Worm (Caenorhabditis elegans) whole organism, L3 larva: ENCODE data around the gene sdz-23.
A peak's percentile ranks its signal among the peaks of the same experiment; 100 is the strongest.

ENCODE experiments used
- R02D3.7 ChIP-seq: fragments of 150-350 bp; optimal IDR thresholded peaks from 2 replicates; lab custom pipeline; 2014; ENCODE audit warnings: missing biosample characterization, missing genetic modification characterization
- ZK546.5 ChIP-seq: sonication (generic microtip); optimal IDR thresholded peaks from 2 replicates; lab custom pipeline; 2017; ENCODE audit warnings: missing biosample characterization, missing genetic modification characterization
- aly-2 ChIP-seq: fragments of 150-350 bp; optimal IDR thresholded peaks from 2 replicates; lab custom pipeline; 2014; ENCODE audit warnings: missing biosample characterization, missing genetic modification characterization
- ama-1 ChIP-seq: fragments of 150-350 bp; optimal IDR thresholded peaks from 2 replicates; lab custom pipeline; 2018
- ceh-28 ChIP-seq: fragments of 150-350 bp; optimal IDR thresholded peaks from 2 replicates; lab custom pipeline; 2014; ENCODE audit warnings: missing biosample characterization, missing genetic modification reagents, missing genetic modification characterization
- ceh-82 ChIP-seq: fragments of 150-350 bp; optimal IDR thresholded peaks from 2 replicates; lab custom pipeline; 2014; ENCODE audit warnings: missing biosample characterization, missing genetic modification characterization
- daf-12 ChIP-seq: fragments of 150-350 bp; optimal IDR thresholded peaks from 2 replicates; lab custom pipeline; 2014; ENCODE audit warnings: missing biosample characterization, missing genetic modification reagents, missing genetic modification characterization
- egl-27 ChIP-seq: sonication (generic microtip); optimal IDR thresholded peaks from 4 replicates; lab custom pipeline; 2017; ENCODE audit warnings: missing biosample characterization, missing genetic modification reagents, missing genetic modification characterization
- egl-5 ChIP-seq: fragments of 150-350 bp; optimal IDR thresholded peaks from 2 replicates; lab custom pipeline; 2017; ENCODE audit warnings: missing biosample characterization, missing genetic modification reagents, missing genetic modification characterization, inconsistent platforms
- elt-1 ChIP-seq: fragments of 150-350 bp; optimal IDR thresholded peaks from 2 replicates; lab custom pipeline; 2014; ENCODE audit warnings: missing biosample characterization, missing genetic modification characterization
- elt-2 ChIP-seq: sonication (generic microtip); optimal IDR thresholded peaks from 2 replicates; lab custom pipeline; 2016; ENCODE audit warnings: missing genetic modification reagents, mild to moderate bottlenecking, missing genetic modification characterization, missing compliant biosample characterization
- eor-1 ChIP-seq, 2 experiments: fragments of 150-350 bp; optimal IDR thresholded peaks; 2 replicates each; lab custom pipeline; 2014 to 2018; ENCODE audit warnings: missing biosample characterization in 2 of 2, missing genetic modification characterization in 2 of 2
- fkh-10 ChIP-seq: sonication (generic microtip); optimal IDR thresholded peaks from 2 replicates; lab custom pipeline; 2017; ENCODE audit warnings: missing biosample characterization, missing genetic modification reagents, missing genetic modification characterization
- fos-1 ChIP-seq: fragments of 150-350 bp; optimal IDR thresholded peaks from 2 replicates; lab custom pipeline; 2014; ENCODE audit warnings: missing biosample characterization, missing genetic modification characterization
- hmg-11 ChIP-seq: sonication (generic microtip); optimal IDR thresholded peaks from 2 replicates; lab custom pipeline; 2016; ENCODE audit warnings: missing genetic modification characterization, missing compliant biosample characterization
- jun-1 ChIP-seq: fragments of 150-350 bp; optimal IDR thresholded peaks from 2 replicates; lab custom pipeline; 2014; ENCODE audit warnings: missing biosample characterization, missing genetic modification reagents, missing genetic modification characterization
- lin-15B ChIP-seq: fragments of 150-350 bp; optimal IDR thresholded peaks from 2 replicates; lab custom pipeline; 2014; ENCODE audit warnings: missing biosample characterization, missing genetic modification characterization
- lin-39 ChIP-seq: fragments of 150-350 bp; optimal IDR thresholded peaks from 2 replicates; lab custom pipeline; 2018; ENCODE audit warnings: missing biosample characterization, missing genetic modification reagents, missing genetic modification characterization
- lsy-12 ChIP-seq: sonication (generic microtip); optimal IDR thresholded peaks from 2 replicates; lab custom pipeline; 2016; ENCODE audit warnings: mild to moderate bottlenecking, missing genetic modification characterization, missing compliant biosample characterization
- nfya-1 ChIP-seq: sonication (generic microtip); optimal IDR thresholded peaks from 2 replicates; lab custom pipeline; 2017; ENCODE audit warnings: missing genetic modification characterization, mild to moderate bottlenecking, missing compliant biosample characterization, antibody characterized with exemption, moderate library complexity; ENCODE audit not compliant: insufficient read depth
- nhr-237 ChIP-seq: fragments of 150-350 bp; optimal IDR thresholded peaks from 2 replicates; lab custom pipeline; 2014; ENCODE audit warnings: missing biosample characterization, missing genetic modification characterization
- nhr-25 ChIP-seq: sonication (generic microtip); optimal IDR thresholded peaks from 2 replicates; lab custom pipeline; 2017; ENCODE audit warnings: missing biosample characterization, missing genetic modification characterization
- nhr-28 ChIP-seq: fragments of 150-350 bp; optimal IDR thresholded peaks from 2 replicates; lab custom pipeline; 2014; ENCODE audit warnings: missing biosample characterization, missing genetic modification characterization
- nhr-43 ChIP-seq: sonication (generic microtip); optimal IDR thresholded peaks from 2 replicates; lab custom pipeline; 2016; ENCODE audit warnings: mild to moderate bottlenecking, missing genetic modification characterization, missing compliant biosample characterization; ENCODE audit not compliant: poor library complexity, severe bottlenecking
- nhr-76 ChIP-seq: fragments of 150-350 bp; sonication (generic microtip); optimal IDR thresholded peaks from 5 replicates; lab custom pipeline; 2014; ENCODE audit warnings: missing biosample characterization, missing genetic modification characterization
- pha-4 ChIP-seq: fragments of 150-350 bp; optimal IDR thresholded peaks from 2 replicates; lab custom pipeline; 2014; ENCODE audit warnings: missing biosample characterization, missing genetic modification reagents, missing genetic modification characterization
- pqm-1 ChIP-seq: fragments of 150-350 bp; optimal IDR thresholded peaks from 2 replicates; lab custom pipeline; 2017; ENCODE audit warnings: missing biosample characterization, missing genetic modification characterization, inconsistent platforms
- skn-1 ChIP-seq: fragments of 150-350 bp; optimal IDR thresholded peaks from 2 replicates; lab custom pipeline; 2014; ENCODE audit warnings: missing biosample characterization, missing genetic modification characterization
- snpc-4 ChIP-seq: fragments of 150-350 bp; optimal IDR thresholded peaks from 2 replicates; lab custom pipeline; 2014; ENCODE audit warnings: missing biosample characterization, missing genetic modification characterization
- tbx-2 ChIP-seq: sonication (generic microtip); optimal IDR thresholded peaks from 2 replicates; lab custom pipeline; 2016; ENCODE audit warnings: mild to moderate bottlenecking, missing genetic modification characterization, missing compliant biosample characterization
- unc-39 ChIP-seq: sonication (generic microtip); optimal IDR thresholded peaks from 4 replicates; lab custom pipeline; 2017; ENCODE audit warnings: missing biosample characterization, missing genetic modification characterization
- unc-62 ChIP-seq: fragments of 150-350 bp; sonication (generic microtip); optimal IDR thresholded peaks from 4 replicates; lab custom pipeline; 2014; ENCODE audit warnings: missing biosample characterization, missing genetic modification reagents, missing genetic modification characterization

Gene sdz-23

ce11 chrV:8117964-8118363, 18.6 kb downstream of the sdz-23 start, which contains the start of gene D1014.7:
Gene D1014.7 (plus strand): TSS chrV:8118264.
- TF ChIP-seq hmg-11 (no peak), ceh-28 (tag; lab: Kevin White, UChicago) (no peak), nhr-237 (no peak), skn-1 (tag; lab: Kevin White, UChicago) (no peak), egl-5 (tag; lab: Kevin White, UChicago) (no peak), aly-2 (no peak), fkh-10 (GFP tag; lab: Kevin White, UChicago) (no peak), snpc-4 (tag; lab: Kevin White, UChicago) (no peak), elt-1 (tag; lab: Kevin White, UChicago) (no peak), nhr-25 (tag; lab: Kevin White, UChicago) (no peak), lsy-12 (tag; lab: Kevin White, UChicago) (no peak), lin-15B (no peak)
- TF ChIP-seq, all 47 proteins: peak for 0

DNA sequence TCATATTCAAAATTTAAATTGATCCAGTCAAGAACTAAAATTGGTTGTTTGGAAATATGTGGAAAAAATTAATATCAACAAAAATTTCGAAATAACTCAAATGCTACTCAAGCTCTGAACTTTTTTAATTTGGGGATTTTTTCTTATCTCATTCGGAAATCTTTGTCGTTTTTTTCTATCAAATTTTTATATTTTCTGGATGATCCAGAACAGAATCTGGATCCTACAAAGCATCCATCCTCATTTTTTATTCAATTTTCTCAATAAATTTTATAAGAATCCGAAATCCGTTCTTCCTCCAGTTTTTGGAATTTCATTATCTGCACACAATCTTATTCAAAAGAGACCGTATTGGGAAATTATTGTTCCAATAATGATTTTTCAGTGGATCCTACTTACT, 21.5 kb downstream of the sdz-23 start, which contains the start of gene D1014.6:
Gene D1014.6 (plus strand): TSS at position 301 of the 400 bp plus-strand sequence.
- no peak for TF ChIP-seq ceh-82 (tag; lab: Kevin White, UChicago)
- no peak for TF ChIP-seq ceh-28 (tag; lab: Kevin White, UChicago)

DNA sequence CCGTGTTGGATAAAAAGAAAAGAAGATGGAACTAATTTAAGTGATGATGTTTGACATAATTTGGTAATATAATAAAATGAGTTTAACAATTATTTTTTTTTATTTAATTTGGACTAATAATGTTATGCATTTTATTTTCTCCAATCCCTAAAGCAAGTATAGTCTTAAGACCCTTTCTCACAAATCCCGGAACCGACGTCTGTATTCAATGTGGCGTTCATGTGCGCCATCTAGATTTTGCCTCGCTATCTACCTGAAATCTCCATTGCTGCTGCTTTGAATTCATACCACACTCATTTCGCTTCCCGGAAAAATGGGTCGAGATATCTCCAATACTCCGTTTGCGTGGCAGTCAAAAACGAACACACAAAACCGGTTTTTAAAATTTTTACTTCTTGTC, 24.0 kb downstream of the sdz-23 start, which contains the start of gene D1014.5:
Gene D1014.5 (plus strand): TSS at position 301 of the 400 bp plus-strand sequence.
- no peak for TF ChIP-seq tbx-2
- TF ChIP-seq pqm-1 (tag; lab: Kevin White, UChicago) = no peak
- TF ChIP-seq unc-62 = no peak
- TF ChIP-seq daf-12 (tag; lab: Kevin White, UChicago) = no peak
- no peak for TF ChIP-seq egl-27
- no peak for TF ChIP-seq ceh-82 (tag; lab: Kevin White, UChicago)
- TF ChIP-seq unc-39 = no peak
- TF ChIP-seq fkh-10 (GFP tag; lab: Kevin White, UChicago) = no peak
- no peak for TF ChIP-seq nhr-237
- TF ChIP-seq jun-1 (tag; lab: Kevin White, UChicago) = no peak

- TF ChIP-seq nhr-76 (tag; lab: Kevin White, UChicago) (no peak), nhr-25 (tag; lab: Kevin White, UChicago) (peak; percentile 40), nhr-28 (tag; lab: Kevin White, UChicago) (no peak)
Observed at ce11 chrV:8129252-8129651, 29.8 kb downstream of the sdz-23 start, which contains the start of gene spr-1. Gene spr-1 (minus strand): TSS chrV:8129352.

- TF ChIP-seq nhr-43 (tag; lab: Kevin White, UChicago) (peak; percentile 3), skn-1 (tag; lab: Kevin White, UChicago) (peak; percentile 3), R02D3.7 (tag; lab: Kevin White, UChicago) (peak; percentile 58), eor-1 (tag; optimal IDR thresholded peaks at IDR 0.05; lab: Kevin White, UChicago) (no peak)
Observed at ce11 chrV:8129719-8130118, 30.3 kb downstream of the sdz-23 start.

DNA sequence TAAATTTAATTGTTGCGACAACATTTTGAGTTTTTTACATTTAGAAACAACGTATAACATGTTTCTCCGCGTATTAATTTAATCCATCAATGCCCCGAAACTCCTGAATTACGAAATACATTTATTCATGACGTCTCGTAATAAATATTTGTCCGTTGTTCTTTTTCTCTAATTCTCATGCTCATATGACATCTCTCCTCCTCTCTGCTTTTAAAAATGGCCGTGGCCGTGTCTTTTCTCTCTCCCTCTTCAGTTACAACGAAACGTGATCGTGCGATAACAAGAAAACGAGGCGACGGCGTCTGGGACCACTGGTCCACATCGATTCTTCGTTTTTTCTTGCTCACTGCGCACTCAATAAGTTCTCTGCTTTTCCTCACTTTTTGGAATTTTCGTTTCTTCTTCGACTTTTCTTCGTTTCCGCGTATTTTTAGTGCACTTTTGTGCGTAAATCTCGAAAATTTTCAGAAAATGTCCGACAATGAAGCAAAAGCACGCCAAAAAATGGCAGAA, 30.8 kb downstream of the sdz-23 start, which contains the start of gene snap-1:
Gene snap-1 (plus strand): TSS at position 463 of the 513 bp plus-strand sequence.
- TF ChIP-seq nfya-1 (tag; lab: Kevin White, UChicago) (peak; percentile 74), ama-1 (lab: Kevin White, UChicago) (peak; percentile 23), snpc-4 (tag; lab: Kevin White, UChicago) (peak; percentile 65), pqm-1 (tag; lab: Kevin White, UChicago) (peak; percentile 11), nhr-43 (tag; lab: Kevin White, UChicago) (no peak), R02D3.7 (tag; lab: Kevin White, UChicago) (no peak), aly-2 (no peak), lin-39 (tag; lab: Kevin White, UChicago) (peak; percentile 35), elt-1 (tag; lab: Kevin White, UChicago) (peak; percentile 5), nhr-237 (no peak), lin-15B (peak; percentile 72), ZK546.5 (no peak), elt-2 (tag; lab: Kevin White, UChicago) (peak; percentile 5), pha-4 (tag; lab: Kevin White, UChicago) (peak; percentile 60), fos-1 (no peak), daf-12 (tag; lab: Kevin White, UChicago) (no peak)
